Worm (Caenorhabditis elegans): ENCODE data around the gene scrm-8.

- TF ChIP-seq nfya-2 (GFP tag; IDR thresholded peaks at IDR 0.05) = no peak
- no peak for TF ChIP-seq C06A6.2 (GFP tag; conservative IDR thresholded peaks at IDR 0.05)
- no peak for TF ChIP-seq nhr-27 (tag; optimal IDR thresholded peaks at IDR 0.05)
- no peak for TF ChIP-seq nfya-1 (tag; optimal IDR thresholded peaks at IDR 0.05; ENCODE audit: borderline replicate concordance, insufficient read depth)
- no peak for TF ChIP-seq unc-130 (GFP tag; optimal IDR thresholded peaks at IDR 0.05)
- TF ChIP-seq efl-1 (GFP tag; optimal IDR thresholded peaks at IDR 0.05) = no peak
- no peak for TF ChIP-seq lin-54 (GFP tag; optimal IDR thresholded peaks at IDR 0.05)
- no peak for TF ChIP-seq attf-5 (GFP tag; optimal IDR thresholded peaks at IDR 0.05)
- TF ChIP-seq sea-2 (GFP tag; IDR thresholded peaks at IDR 0.05) = no peak
These were observed 23.2 kb upstream of the scrm-8 start, which contains the start of gene F49F1.11 for ce11 chrIV:4141311-4141710.

All from whole organism, young adult.